Fruit fly (Drosophila melanogaster) whole organism, embryonic: ENCODE data around the gene tipE.

Experiments
- ATbp ChIP-seq: fragments of 200-800 bp; sonication (Bioruptor generic); optimal IDR thresholded peaks from 2 replicates; lab custom pipeline; 2017; ENCODE audit warnings: missing biosample characterization, mild to moderate bottlenecking, missing genetic modification characterization, missing genetic modification reagents
- Atf-2 ChIP-seq: fragments of 200-800 bp; sonication (Bioruptor generic); optimal IDR thresholded peaks from 2 replicates; lab custom pipeline; 2016; ENCODE audit warnings: missing biosample characterization, missing genetic modification characterization
- BEAF-32 ChIP-seq: fragments of 200-800 bp; sonication (Bioruptor generic); optimal IDR thresholded peaks from 3 replicates; lab custom pipeline; 2017; ENCODE audit warnings: missing biosample characterization, missing genetic modification characterization, mild to moderate bottlenecking, moderate library complexity, missing genetic modification reagents
- CG10209 ChIP-seq: fragments of 200-800 bp; sonication (Bioruptor generic); optimal IDR thresholded peaks from 3 replicates; lab custom pipeline; 2017; ENCODE audit warnings: missing biosample characterization, mild to moderate bottlenecking, missing genetic modification characterization, missing genetic modification reagents
- CG10431 ChIP-seq: fragments of 200-800 bp; sonication (Bioruptor generic); optimal IDR thresholded peaks from 3 replicates; lab custom pipeline; 2018; ENCODE audit warnings: missing biosample characterization, mild to moderate bottlenecking, missing genetic modification characterization
- CG12299 ChIP-seq: fragments of 200-800 bp; sonication (Bioruptor generic); optimal IDR thresholded peaks from 2 replicates; lab custom pipeline; 2018; ENCODE audit warnings: missing biosample characterization, mild to moderate bottlenecking, missing genetic modification characterization
- CG12769 ChIP-seq: fragments of 200-800 bp; sonication (Bioruptor generic); optimal IDR thresholded peaks from 2 replicates; lab custom pipeline; 2019; ENCODE audit warnings: missing biosample characterization, mild to moderate bottlenecking, missing genetic modification characterization, moderate library complexity
- CG15269 ChIP-seq: fragments of 200-800 bp; sonication (Bioruptor generic); optimal IDR thresholded peaks from 2 replicates; lab custom pipeline; 2018; ENCODE audit warnings: missing biosample characterization, mild to moderate bottlenecking, missing genetic modification characterization, moderate library complexity
- CG15479 ChIP-seq: fragments of 200-800 bp; sonication (Bioruptor generic); optimal IDR thresholded peaks from 3 replicates; lab custom pipeline; 2019; ENCODE audit warnings: missing biosample characterization, mild to moderate bottlenecking, missing genetic modification characterization, moderate library complexity
- CG18619 ChIP-seq: fragments of 200-800 bp; sonication (Bioruptor generic); optimal IDR thresholded peaks from 3 replicates; lab custom pipeline; 2017; ENCODE audit warnings: missing biosample characterization, mild to moderate bottlenecking, missing genetic modification characterization
- CG3163 ChIP-seq: fragments of 200-800 bp; sonication (Bioruptor generic); optimal IDR thresholded peaks from 3 replicates; lab custom pipeline; 2016; ENCODE audit warnings: missing biosample characterization, missing genetic modification characterization
- CG3838 ChIP-seq: fragments of 200-800 bp; sonication (Bioruptor generic); optimal IDR thresholded peaks from 3 replicates; lab custom pipeline; 2016; ENCODE audit warnings: missing biosample characterization, missing genetic modification characterization
- CG4707 ChIP-seq: fragments of 200-800 bp; sonication (Bioruptor generic); optimal IDR thresholded peaks from 2 replicates; lab custom pipeline; 2018; ENCODE audit warnings: missing biosample characterization, mild to moderate bottlenecking, missing genetic modification characterization, moderate library complexity
- CG4730 ChIP-seq: fragments of 200-800 bp; sonication (Bioruptor generic); IDR thresholded peaks from 2 replicates; pipeline ENCODE4 v1.3.6; 2022; ENCODE audit warnings: missing biosample characterization, missing genetic modification characterization
- CG6272 ChIP-seq: fragments of 200-800 bp; sonication (Bioruptor generic); IDR thresholded peaks from 2 replicates; pipeline ENCODE4 v1.3.6; 2022; ENCODE audit warnings: missing biosample characterization, missing genetic modification characterization
- CG7357 ChIP-seq: fragments of 200-800 bp; sonication (Bioruptor generic); IDR thresholded peaks from 3 replicates; pipeline ENCODE4 v1.3.6; 2022; ENCODE audit warnings: missing biosample characterization, missing genetic modification characterization
- CG7786 ChIP-seq: fragments of 200-800 bp; sonication (Bioruptor generic); optimal IDR thresholded peaks from 2 replicates; lab custom pipeline; 2016; ENCODE audit warnings: missing biosample characterization, missing genetic modification characterization
- Dek ChIP-seq: fragments of 200-800 bp; sonication (Bioruptor generic); optimal IDR thresholded peaks from 3 replicates; lab custom pipeline; 2019; ENCODE audit warnings: missing biosample characterization, mild to moderate bottlenecking, missing genetic modification characterization, moderate library complexity
- H2.0 ChIP-seq: fragments of 200-800 bp; sonication (Bioruptor generic); IDR thresholded peaks from 2 replicates; pipeline ENCODE4 v1.3.6; 2022; ENCODE audit warnings: missing biosample characterization, missing genetic modification characterization
- HLH3B ChIP-seq: fragments of 200-800 bp; sonication (Bioruptor generic); IDR thresholded peaks from 2 replicates; pipeline ENCODE4 v1.3.6; 2022; ENCODE audit warnings: missing biosample characterization, missing genetic modification characterization
- HLHmδ ChIP-seq: fragments of 200-800 bp; sonication (Bioruptor generic); optimal IDR thresholded peaks from 2 replicates; lab custom pipeline; 2018; ENCODE audit warnings: missing biosample characterization, mild to moderate bottlenecking, missing genetic modification characterization, moderate library complexity
- Hr78 ChIP-seq, 2 experiments: fragments of 200-800 bp in 1 of 2; fragments of >200 bp in 1 of 2; sonication (Bioruptor generic) in 1 of 2; optimal IDR thresholded peaks; 2 replicates each; lab custom pipeline; 2017 to 2019; ENCODE audit warnings: missing biosample characterization in 2 of 2, missing genetic modification characterization in 2 of 2, mild to moderate bottlenecking in 1 of 2, moderate library complexity in 1 of 2
- Kr ChIP-seq: fragments of 200-800 bp; sonication (Bioruptor generic); optimal IDR thresholded peaks from 2 replicates; lab custom pipeline; 2017; ENCODE audit warnings: missing biosample characterization, mild to moderate bottlenecking, missing genetic modification characterization
- Max ChIP-seq: fragments of 200-800 bp; sonication (Bioruptor generic); optimal IDR thresholded peaks from 2 replicates; lab custom pipeline; 2016; ENCODE audit warnings: missing biosample characterization, mild to moderate bottlenecking, missing genetic modification characterization
- Mes4 ChIP-seq: fragments of 200-800 bp; sonication (Bioruptor generic); optimal IDR thresholded peaks from 2 replicates; lab custom pipeline; 2016; ENCODE audit warnings: missing biosample characterization, missing genetic modification characterization
- Nf-YA ChIP-seq: fragments of 200-800 bp; sonication (Bioruptor generic); IDR thresholded peaks from 2 replicates; pipeline ENCODE4 v1.3.6; 2022; ENCODE audit warnings: missing biosample characterization, missing genetic modification characterization
- Pdp1 ChIP-seq, 2 experiments: fragments of 200-800 bp; sonication (Bioruptor generic); optimal IDR thresholded peaks; 3 replicates each; lab custom pipeline; 2016; ENCODE audit warnings: missing biosample characterization in 2 of 2, missing genetic modification characterization in 2 of 2, mild to moderate bottlenecking in 1 of 2, moderate library complexity in 1 of 2
- Xrp1 ChIP-seq: fragments of 200-800 bp; sonication (Bioruptor generic); IDR thresholded peaks from 2 replicates; pipeline ENCODE4 v1.3.6; 2022; ENCODE audit warnings: missing biosample characterization, missing genetic modification characterization
- bcd ChIP-seq: fragments of 200-800 bp; sonication (Bioruptor generic); optimal IDR thresholded peaks from 2 replicates; lab custom pipeline; 2017; ENCODE audit warnings: missing biosample characterization, mild to moderate bottlenecking, missing genetic modification characterization
- cg ChIP-seq: fragments of 200-800 bp; sonication (Bioruptor generic); optimal IDR thresholded peaks from 3 replicates; lab custom pipeline; 2019; ENCODE audit warnings: missing biosample characterization, mild to moderate bottlenecking, missing genetic modification characterization, moderate library complexity
- chm ChIP-seq: fragments of 200-800 bp; sonication (Bioruptor generic); IDR thresholded peaks from 2 replicates; pipeline ENCODE4 v1.3.6; 2022; ENCODE audit warnings: missing biosample characterization, missing genetic modification characterization
- ci ChIP-seq: fragments of 200-800 bp; sonication (Bioruptor generic); IDR thresholded peaks from 3 replicates; pipeline ENCODE4 v1.3.6; 2022; ENCODE audit warnings: missing biosample characterization, missing genetic modification characterization
- disco-r ChIP-seq: fragments of 200-800 bp; sonication (Bioruptor generic); optimal IDR thresholded peaks from 2 replicates; lab custom pipeline; 2016; ENCODE audit warnings: missing biosample characterization, missing genetic modification characterization
- grn ChIP-seq: fragments of 200-800 bp; sonication (Bioruptor generic); optimal IDR thresholded peaks from 3 replicates; lab custom pipeline; 2017; ENCODE audit warnings: missing biosample characterization, missing genetic modification characterization
- h ChIP-seq: fragments of >200 bp; optimal IDR thresholded peaks from 2 replicates; lab custom pipeline; 2017
- ken ChIP-seq: fragments of 200-800 bp; sonication (Bioruptor generic); IDR thresholded peaks from 3 replicates; pipeline ENCODE4 v1.3.6; 2022; ENCODE audit warnings: missing biosample characterization, missing genetic modification characterization
- kni ChIP-seq: fragments of 200-800 bp; sonication (Bioruptor generic); optimal IDR thresholded peaks from 3 replicates; lab custom pipeline; 2017; ENCODE audit warnings: mild to moderate bottlenecking, missing biosample characterization, missing genetic modification reagents, missing genetic modification characterization
- lab ChIP-seq: fragments of 200-800 bp; sonication (Bioruptor generic); optimal IDR thresholded peaks from 3 replicates; lab custom pipeline; 2017; ENCODE audit warnings: missing biosample characterization, missing genetic modification characterization, mild to moderate bottlenecking, moderate library complexity, missing genetic modification reagents
- mam ChIP-seq: fragments of 200-800 bp; sonication (Bioruptor generic); optimal IDR thresholded peaks from 3 replicates; lab custom pipeline; 2016; ENCODE audit warnings: missing biosample characterization, missing genetic modification characterization
- oc ChIP-seq: fragments of 200-800 bp; sonication (Bioruptor generic); optimal IDR thresholded peaks from 2 replicates; lab custom pipeline; 2018; ENCODE audit warnings: missing biosample characterization, mild to moderate bottlenecking, missing genetic modification characterization, moderate library complexity
- peb ChIP-seq: fragments of 200-800 bp; sonication (Bioruptor generic); IDR thresholded peaks from 2 replicates; pipeline ENCODE4 v1.3.6; 2022; ENCODE audit warnings: missing biosample characterization, missing genetic modification characterization
- pros ChIP-seq: fragments of 200-800 bp; sonication (Bioruptor generic); optimal IDR thresholded peaks from 3 replicates; lab custom pipeline; 2019; ENCODE audit warnings: missing biosample characterization, mild to moderate bottlenecking, missing genetic modification characterization, moderate library complexity
- pum ChIP-seq: fragments of 200-800 bp; sonication (Bioruptor generic); optimal IDR thresholded peaks from 2 replicates; lab custom pipeline; 2016; ENCODE audit warnings: missing biosample characterization, missing genetic modification characterization
- seq ChIP-seq: fragments of 200-800 bp; sonication (Bioruptor generic); IDR thresholded peaks from 2 replicates; pipeline ENCODE4 v1.3.6; 2022; ENCODE audit warnings: missing biosample characterization, missing genetic modification characterization
- ttk ChIP-seq: fragments of 200-800 bp; sonication (Bioruptor generic); IDR thresholded peaks from 2 replicates; pipeline ENCODE4 v2.1.2; 2022; ENCODE audit warnings: missing biosample characterization, missing genetic modification characterization
- tup ChIP-seq: fragments of 200-800 bp; sonication (Bioruptor generic); optimal IDR thresholded peaks from 2 replicates; lab custom pipeline; 2016; ENCODE audit warnings: missing biosample characterization, mild to moderate bottlenecking, missing genetic modification characterization, moderate library complexity
- twi ChIP-seq: fragments of 200-800 bp; optimal IDR thresholded peaks from 2 replicates; lab custom pipeline; 2019; ENCODE audit warnings: missing biosample characterization, mild to moderate bottlenecking, missing genetic modification characterization, moderate library complexity
- unc-4 ChIP-seq: fragments of 200-800 bp; sonication (Bioruptor generic); IDR thresholded peaks from 2 replicates; pipeline ENCODE4 v1.3.6; 2022; ENCODE audit warnings: missing biosample characterization, missing genetic modification characterization; ENCODE audit not compliant: partially characterized antibody
- yki ChIP-seq: fragments of >200 bp; optimal IDR thresholded peaks from 3 replicates; lab custom pipeline; 2018
- z ChIP-seq: fragments of 200-800 bp; sonication (Bioruptor generic); IDR thresholded peaks from 3 replicates; pipeline ENCODE4 v1.3.6; 2022; ENCODE audit warnings: missing biosample characterization, missing genetic modification characterization
- zen ChIP-seq: fragments of 200-800 bp; sonication (Bioruptor generic); optimal IDR thresholded peaks from 3 replicates; lab custom pipeline; 2018; ENCODE audit warnings: missing biosample characterization, mild to moderate bottlenecking, missing genetic modification characterization, moderate library complexity

Gene tipE

DNA sequence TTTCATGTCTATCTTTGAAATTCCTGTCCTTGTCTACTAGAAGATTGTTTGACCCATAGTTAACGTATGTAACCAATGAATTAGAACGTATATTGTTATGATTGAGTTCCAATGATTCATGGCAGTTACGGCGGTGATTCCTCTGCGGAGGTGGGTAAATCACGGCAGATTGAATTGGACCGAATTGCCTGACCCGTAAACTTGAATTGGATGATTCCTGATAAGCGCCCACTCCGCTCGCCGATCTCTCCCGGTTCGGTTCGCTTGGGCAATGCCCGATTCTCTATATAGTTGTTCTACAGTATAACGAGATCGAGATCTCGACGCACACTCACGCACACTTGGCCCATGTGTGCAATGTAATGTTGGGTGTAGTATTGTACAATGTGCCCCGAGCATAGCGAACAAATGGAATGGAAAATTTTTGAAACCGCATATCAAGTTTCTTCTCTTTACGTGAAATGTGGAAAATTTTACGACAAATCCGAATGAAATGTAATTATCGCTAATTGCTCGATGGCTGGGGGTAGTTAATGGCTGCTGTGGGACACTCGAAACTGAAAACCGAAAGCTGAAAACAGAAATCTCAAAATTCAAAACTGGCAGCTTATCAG lies 43.2 kb downstream of the tipE start (continued):
- peak; percentile 71 for TF ChIP-seq twi (tag; lab: Kevin White, UChicago)
- TF ChIP-seq CG3838 (GFP tag; lab: Kevin White, UChicago) = no peak
- 0 out of 2 replicates have a peak, but pooled peaks have one; percentile 8 for TF ChIP-seq HLH3B (GFP tag; lab: Robert Waterston, UW)
- TF ChIP-seq disco-r = no peak
- TF ChIP-seq pum (GFP tag; lab: Kevin White, UChicago) = no peak
- no peak for TF ChIP-seq Max (GFP tag; lab: Kevin White, UChicago)
- no peak for TF ChIP-seq Atf-2 (GFP tag; lab: Kevin White, UChicago)
- TF ChIP-seq CG7786 (GFP tag; lab: Kevin White, UChicago) = no peak
- no peak for TF ChIP-seq ken (GFP tag; lab: Robert Waterston, UW)
- TF ChIP-seq Dek (tag; lab: Kevin White, UChicago) = no peak
- TF ChIP-seq tup = no peak
- no peak for TF ChIP-seq Mes4 (GFP tag; lab: Kevin White, UChicago)
- TF ChIP-seq bcd (GFP tag; lab: Kevin White, UChicago) = no peak
- no peak for TF ChIP-seq CG7357 (GFP tag; lab: Robert Waterston, UW)
- TF ChIP-seq BEAF-32 = no peak
- TF ChIP-seq H2.0 (GFP tag; lab: Robert Waterston, UW) = no peak
- no peak for TF ChIP-seq CG12769 (tag; lab: Kevin White, UChicago)
- TF ChIP-seq lab (GFP tag; lab: Kevin White, UChicago) = no peak
- no peak for TF ChIP-seq mam (GFP tag; lab: Kevin White, UChicago)
- TF ChIP-seq yki (lab: Kevin White, UChicago) = no peak
- TF ChIP-seq Pdp1 (GFP tag; optimal IDR thresholded peaks at IDR 0.05; lab: Kevin White, UChicago) = no peak
- no peak for TF ChIP-seq CG10209
- no peak for TF ChIP-seq CG3163 (GFP tag; lab: Kevin White, UChicago)
- no peak for TF ChIP-seq unc-4 (GFP tag; lab: Robert Waterston, UW)
- no peak for TF ChIP-seq CG4707 (GFP tag; lab: Kevin White, UChicago)
- TF ChIP-seq h (lab: Kevin White, UChicago) = no peak
- TF ChIP-seq ATbp = no peak
- no peak for TF ChIP-seq CG15269 (tag; lab: Kevin White, UChicago)

- TF ChIP-seq CG4730 = no peak
- peak; percentile 72 for TF ChIP-seq cg (GFP tag; lab: Kevin White, UChicago)
- TF ChIP-seq oc (tag; lab: Kevin White, UChicago) = peak; percentile 98
- peak; percentile 17; the same call in 1 of the 2 replicates for TF ChIP-seq ttk (GFP tag; lab: Robert Waterston, UW)
- TF ChIP-seq zen (tag; lab: Kevin White, UChicago) = peak; percentile 9
- peak; percentile 53 for TF ChIP-seq HLHmδ (GFP tag; lab: Kevin White, UChicago)
- peak in 1 of 2 experiments; percentile 76 for TF ChIP-seq Hr78 (GFP tag; optimal IDR thresholded peaks at IDR 0.05; lab: Kevin White, UChicago)
- TF ChIP-seq chm (GFP tag; lab: Robert Waterston, UW) = 0 out of 2 replicates have a peak, but pooled peaks have one; percentile 18
- TF ChIP-seq CG18619 (GFP tag; lab: Kevin White, UChicago) = no peak
- peak; percentile 97 for TF ChIP-seq kni (GFP tag; lab: Kevin White, UChicago)
- peak; percentile 42; the same call in 1 of the 2 replicates for TF ChIP-seq Xrp1 (GFP tag; lab: Robert Waterston, UW)
- peak; percentile 94 for TF ChIP-seq pros
- no peak for TF ChIP-seq CG10431 (GFP tag; lab: Kevin White, UChicago)
- 0 out of 2 replicates have a peak, but pooled peaks have one; percentile 15 for TF ChIP-seq seq (GFP tag; lab: Robert Waterston, UW)
- TF ChIP-seq Nf-YA = no peak
- peak; percentile 34 for TF ChIP-seq Kr (GFP tag; lab: Kevin White, UChicago)
- TF ChIP-seq grn (GFP tag; lab: Kevin White, UChicago) = peak; percentile 24
- peak; percentile 30; the same call in 1 of the 2 replicates for TF ChIP-seq peb (GFP tag; lab: Robert Waterston, UW)
- peak; percentile 85 for TF ChIP-seq z (GFP tag; lab: Robert Waterston, UW)
- no peak for TF ChIP-seq CG12299 (tag; lab: Kevin White, UChicago)
- TF ChIP-seq ci (GFP tag; lab: Robert Waterston, UW) = peak; percentile 56; the same call in 1 of the 3 replicates
- TF ChIP-seq CG6272 (GFP tag; lab: Robert Waterston, UW) = 0 out of 2 replicates have a peak, but pooled peaks have one; percentile 32
- peak; percentile 64 for TF ChIP-seq CG15479 (GFP tag; lab: Kevin White, UChicago)
These were observed 43.9 kb downstream of the tipE start for dm6 chr3L:4232227-4232626.
